Fruit fly (Drosophila melanogaster) whole organism, adult: ENCODE data around the gene Pdf.
A peak's percentile ranks its signal among the peaks of the same experiment; 100 is the strongest.

Source experiments
- CG11617 ChIP-seq: fragments of 200-800 bp; sonication (Bioruptor generic); optimal IDR thresholded peaks from 2 replicates; lab custom pipeline; 2017; ENCODE audit warnings: mild to moderate bottlenecking, missing biosample characterization, missing genetic modification reagents, missing genetic modification characterization
- CG12768 ChIP-seq: fragments of 200-800 bp; sonication (Bioruptor generic); optimal IDR thresholded peaks from 2 replicates; lab custom pipeline; 2017; ENCODE audit warnings: missing biosample characterization, missing genetic modification characterization, mild to moderate bottlenecking, moderate library complexity, missing genetic modification reagents
- CG14711 ChIP-seq: fragments of 200-800 bp; sonication (Bioruptor generic); optimal IDR thresholded peaks from 2 replicates; lab custom pipeline; 2018; ENCODE audit warnings: missing biosample characterization, mild to moderate bottlenecking, missing genetic modification characterization, moderate library complexity
- CG1620 ChIP-seq: fragments of 200-800 bp; sonication (Bioruptor generic); optimal IDR thresholded peaks from 2 replicates; lab custom pipeline; 2016; ENCODE audit warnings: missing biosample characterization, missing genetic modification characterization
- CG33017 ChIP-seq: fragments of 200-800 bp; sonication (Bioruptor generic); optimal IDR thresholded peaks from 2 replicates; lab custom pipeline; 2018; ENCODE audit warnings: missing biosample characterization, mild to moderate bottlenecking, missing genetic modification characterization, moderate library complexity
- CG5204 ChIP-seq: fragments of 200-800 bp; sonication (Bioruptor generic); optimal IDR thresholded peaks from 2 replicates; lab custom pipeline; 2016; ENCODE audit warnings: missing biosample characterization, missing genetic modification characterization
- CG7045 ChIP-seq: fragments of 200-800 bp; sonication (Bioruptor generic); optimal IDR thresholded peaks from 2 replicates; lab custom pipeline; 2017; ENCODE audit warnings: missing biosample characterization, mild to moderate bottlenecking, missing genetic modification characterization
- CG7101 ChIP-seq: fragments of 200-800 bp; sonication (Bioruptor generic); optimal IDR thresholded peaks from 2 replicates; lab custom pipeline; 2018; ENCODE audit warnings: missing biosample characterization, mild to moderate bottlenecking, missing genetic modification characterization, moderate library complexity
- Clk ChIP-seq: fragments of 200-800 bp; sonication (Bioruptor generic); optimal IDR thresholded peaks from 2 replicates; lab custom pipeline; 2017; ENCODE audit warnings: missing biosample characterization, missing genetic modification characterization
- Crg-1 ChIP-seq: fragments of 200-800 bp; sonication (Bioruptor generic); optimal IDR thresholded peaks from 2 replicates; lab custom pipeline; 2016; ENCODE audit warnings: missing biosample characterization, missing genetic modification characterization
- Hr96 ChIP-seq: fragments of 200-800 bp; sonication (Bioruptor generic); optimal IDR thresholded peaks from 2 replicates; lab custom pipeline; 2016; ENCODE audit warnings: missing biosample characterization, missing genetic modification characterization
- Mnt ChIP-seq: fragments of 200-800 bp; sonication (Bioruptor generic); optimal IDR thresholded peaks from 2 replicates; lab custom pipeline; 2016; ENCODE audit warnings: missing biosample characterization, mild to moderate bottlenecking, missing genetic modification characterization
- bab1 ChIP-seq: fragments of 200-800 bp; sonication (Bioruptor generic); optimal IDR thresholded peaks from 3 replicates; lab custom pipeline; 2019; ENCODE audit warnings: missing biosample characterization, mild to moderate bottlenecking, missing genetic modification characterization, moderate library complexity
- cic ChIP-seq: fragments of 200-800 bp; sonication (Bioruptor generic); optimal IDR thresholded peaks from 2 replicates; lab custom pipeline; 2017; ENCODE audit warnings: missing biosample characterization, mild to moderate bottlenecking, missing genetic modification characterization, moderate library complexity
- cnc ChIP-seq, 2 experiments: fragments of >200 bp; optimal IDR thresholded peaks; 2 replicates each; lab custom pipeline; 2017
- kay ChIP-seq: fragments of 200-800 bp; sonication (Bioruptor generic); peaks from one replicate; lab custom pipeline; 2016; ENCODE audit warnings: missing biosample characterization, missing genetic modification characterization, borderline replicate concordance
- ovo ChIP-seq: fragments of 200-800 bp; sonication (Bioruptor generic); optimal IDR thresholded peaks from 2 replicates; lab custom pipeline; 2016; ENCODE audit warnings: missing biosample characterization, missing genetic modification characterization
- pad ChIP-seq: fragments of 200-800 bp; sonication (Bioruptor generic); optimal IDR thresholded peaks from 3 replicates; lab custom pipeline; 2017; ENCODE audit warnings: missing biosample characterization, missing genetic modification characterization, mild to moderate bottlenecking, moderate library complexity, missing genetic modification reagents
- tj ChIP-seq: fragments of 200-800 bp; sonication (Bioruptor generic); optimal IDR thresholded peaks from 3 replicates; lab custom pipeline; 2017; ENCODE audit warnings: missing biosample characterization, mild to moderate bottlenecking, missing genetic modification characterization, moderate library complexity
- toe ChIP-seq: fragments of 200-800 bp; sonication (Bioruptor generic); optimal IDR thresholded peaks from 2 replicates; lab custom pipeline; 2016; ENCODE audit warnings: missing biosample characterization, missing genetic modification characterization

The Pdf gene

dm6 chr3R:26494247-26494646, 38.3 kb upstream of the Pdf start:
- TF ChIP-seq CG33017 (tag; lab: Kevin White, UChicago): peak; percentile 4
- TF ChIP-seq CG7045 (GFP tag; lab: Kevin White, UChicago): no peak

dm6 chr3R:26489456-26489855, 33.5 kb upstream of the Pdf start:
- TF ChIP-seq CG14711 (tag; lab: Kevin White, UChicago): no peak
- no peak for TF ChIP-seq kay (GFP tag; lab: Kevin White, UChicago)
- no peak for TF ChIP-seq pad
- TF ChIP-seq Hr96 (GFP tag; lab: Kevin White, UChicago): no peak
- TF ChIP-seq Crg-1 (GFP tag; lab: Kevin White, UChicago): no peak
- no peak for TF ChIP-seq cic (GFP tag; lab: Kevin White, UChicago)
- TF ChIP-seq Mnt: no peak
- TF ChIP-seq CG7045 (GFP tag; lab: Kevin White, UChicago): no peak
- TF ChIP-seq CG11617: no peak
- no peak for TF ChIP-seq tj (GFP tag; lab: Kevin White, UChicago)
- no peak for TF ChIP-seq ovo (GFP tag; lab: Kevin White, UChicago)
- no peak for TF ChIP-seq cnc (optimal IDR thresholded peaks at IDR 0.05; lab: Kevin White, UChicago)
- TF ChIP-seq Clk (GFP tag; lab: Kevin White, UChicago): no peak
- TF ChIP-seq CG1620: no peak
- no peak for TF ChIP-seq CG7101 (tag; lab: Kevin White, UChicago)
- TF ChIP-seq CG12768 (GFP tag; lab: Kevin White, UChicago): no peak
- TF ChIP-seq toe (GFP tag; lab: Kevin White, UChicago): no peak
- TF ChIP-seq CG5204 (GFP tag; lab: Kevin White, UChicago): no peak
- no peak for TF ChIP-seq bab1 (GFP tag; lab: Kevin White, UChicago)

DNA sequence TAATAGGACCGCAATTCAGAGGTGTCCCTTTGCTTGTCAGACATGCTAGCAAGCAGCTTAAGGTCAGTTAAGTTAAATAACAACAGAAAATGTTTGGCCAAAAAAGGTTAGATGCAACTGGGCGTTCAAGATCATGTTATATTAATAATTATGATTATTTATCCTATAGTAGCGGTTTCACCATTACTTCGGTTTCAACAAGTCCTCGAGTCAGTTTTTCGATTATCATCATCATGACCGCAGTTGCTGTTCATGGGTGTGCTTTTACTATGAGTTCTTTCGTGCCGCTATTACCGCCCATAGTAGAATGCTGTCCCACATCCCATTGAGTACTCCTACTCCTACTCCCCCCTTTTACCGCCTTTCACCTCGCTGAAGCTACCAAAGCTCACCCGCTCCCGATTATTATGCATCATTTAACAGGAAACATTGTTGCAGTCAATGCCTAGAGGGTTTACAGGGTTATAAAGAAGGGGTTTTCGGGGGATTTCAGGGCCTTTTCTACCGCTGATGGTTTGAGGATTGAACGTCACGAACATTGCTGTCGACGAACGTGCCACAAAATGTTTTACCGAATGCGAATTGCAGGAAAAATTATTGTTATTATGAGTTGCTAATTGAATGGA, 29.4 kb upstream of the Pdf start:
- TF ChIP-seq bab1 (GFP tag; lab: Kevin White, UChicago): no peak
- no peak for TF ChIP-seq CG12768 (GFP tag; lab: Kevin White, UChicago)
- TF ChIP-seq Hr96 (GFP tag; lab: Kevin White, UChicago): no peak
- no peak for TF ChIP-seq CG7101 (tag; lab: Kevin White, UChicago)
- no peak for TF ChIP-seq tj (GFP tag; lab: Kevin White, UChicago)
- no peak for TF ChIP-seq CG11617
- TF ChIP-seq Crg-1 (GFP tag; lab: Kevin White, UChicago): no peak

DNA sequence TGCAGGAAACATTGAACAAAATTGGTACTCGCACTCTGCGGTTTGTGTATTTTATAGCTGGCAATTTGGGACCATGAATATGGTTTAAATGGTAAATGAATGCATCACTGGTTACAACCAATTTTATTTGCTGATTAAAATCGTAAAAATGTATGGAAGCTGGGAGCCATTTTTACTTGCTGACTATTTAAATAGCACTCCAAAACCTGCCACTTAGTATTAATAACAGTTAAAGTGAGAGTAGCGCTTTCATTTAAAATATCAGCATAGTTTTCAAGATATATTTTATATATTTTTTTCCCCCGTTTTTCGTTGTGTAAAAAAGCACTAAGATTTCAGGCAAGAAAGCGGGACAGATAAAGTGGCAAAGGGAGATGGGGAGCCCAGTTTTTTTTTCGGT, 28.6 kb upstream of the Pdf start:
- no peak for TF ChIP-seq CG33017 (tag; lab: Kevin White, UChicago)
- TF ChIP-seq Hr96 (GFP tag; lab: Kevin White, UChicago): no peak

DNA sequence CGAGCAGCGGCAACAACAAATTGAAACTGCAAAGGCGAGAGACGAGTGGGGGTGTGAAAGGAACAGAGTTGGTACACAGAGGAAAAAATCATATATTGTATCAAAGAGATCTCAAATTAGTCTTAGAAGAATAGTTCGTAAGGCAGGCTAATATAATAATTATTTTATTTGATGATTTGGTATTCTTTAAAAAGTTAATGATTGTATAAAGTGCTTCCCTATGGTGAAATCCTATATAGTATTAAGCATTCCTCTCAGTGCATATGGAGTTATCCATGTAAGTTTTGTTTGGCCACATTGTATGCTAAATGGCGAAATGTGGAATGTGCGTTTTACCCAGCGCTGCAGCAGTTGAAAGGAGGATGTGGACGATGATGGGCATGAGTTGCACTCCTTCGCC, 27.7 kb upstream of the Pdf start:
- TF ChIP-seq CG12768 (GFP tag; lab: Kevin White, UChicago) (no peak), CG14711 (tag; lab: Kevin White, UChicago) (no peak), Hr96 (GFP tag; lab: Kevin White, UChicago) (no peak), tj (GFP tag; lab: Kevin White, UChicago) (no peak), bab1 (GFP tag; lab: Kevin White, UChicago) (no peak), CG7101 (tag; lab: Kevin White, UChicago) (no peak), CG1620 (no peak), toe (GFP tag; lab: Kevin White, UChicago) (no peak), Mnt (no peak), CG5204 (GFP tag; lab: Kevin White, UChicago) (no peak), CG33017 (tag; lab: Kevin White, UChicago) (no peak), cic (GFP tag; lab: Kevin White, UChicago) (no peak), pad (no peak), Clk (GFP tag; lab: Kevin White, UChicago) (no peak), CG11617 (no peak)

DNA sequence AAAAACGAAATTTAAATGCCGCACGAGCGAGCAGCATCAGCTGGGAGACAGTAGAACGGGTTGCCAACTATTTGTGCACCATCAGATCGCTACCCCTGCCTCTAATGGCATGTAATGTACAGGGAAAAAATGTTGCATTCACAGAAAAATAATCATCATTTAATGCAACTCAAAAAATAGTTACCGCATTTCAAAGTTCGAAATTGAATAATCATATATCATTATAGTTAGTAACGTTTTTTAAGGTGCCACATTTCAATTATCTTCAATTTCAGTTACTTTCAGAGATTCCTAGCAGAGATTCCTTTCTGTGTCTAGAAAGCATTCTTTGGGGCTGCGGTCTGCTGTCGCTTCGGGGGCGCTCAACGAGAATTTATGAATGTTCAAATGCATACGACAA, 25.3 kb upstream of the Pdf start:
- TF ChIP-seq tj (GFP tag; lab: Kevin White, UChicago): no peak
- no peak for TF ChIP-seq CG12768 (GFP tag; lab: Kevin White, UChicago)
- no peak for TF ChIP-seq bab1 (GFP tag; lab: Kevin White, UChicago)
- no peak for TF ChIP-seq CG7045 (GFP tag; lab: Kevin White, UChicago)
- TF ChIP-seq CG5204 (GFP tag; lab: Kevin White, UChicago): no peak
- TF ChIP-seq CG1620: no peak
- TF ChIP-seq Mnt: no peak
- no peak for TF ChIP-seq toe (GFP tag; lab: Kevin White, UChicago)
- TF ChIP-seq Crg-1 (GFP tag; lab: Kevin White, UChicago): no peak
- no peak for TF ChIP-seq cic (GFP tag; lab: Kevin White, UChicago)
- no peak for TF ChIP-seq kay (GFP tag; lab: Kevin White, UChicago)
- no peak for TF ChIP-seq CG33017 (tag; lab: Kevin White, UChicago)
- TF ChIP-seq pad: no peak
- no peak for TF ChIP-seq ovo (GFP tag; lab: Kevin White, UChicago)
- TF ChIP-seq cnc (optimal IDR thresholded peaks at IDR 0.05; lab: Kevin White, UChicago): no peak
- TF ChIP-seq CG7101 (tag; lab: Kevin White, UChicago): no peak
- no peak for TF ChIP-seq Hr96 (GFP tag; lab: Kevin White, UChicago)

- TF ChIP-seq Hr96 (GFP tag; lab: Kevin White, UChicago) (no peak), Crg-1 (GFP tag; lab: Kevin White, UChicago) (no peak), CG5204 (GFP tag; lab: Kevin White, UChicago) (no peak), CG1620 (no peak), CG14711 (tag; lab: Kevin White, UChicago) (no peak)
Measured at dm6 chr3R:26480362-26480761, 24.4 kb upstream of the Pdf start.
